Worm (Caenorhabditis elegans) whole organism, L4 larva: ENCODE measurements around the gene Y53G8AM.7.

Source experiments
- F10B5.3 ChIP-seq: sonication (generic microtip); optimal IDR thresholded peaks from 2 replicates; lab custom pipeline; 2016; ENCODE audit warnings: mild to moderate bottlenecking, missing genetic modification characterization, missing compliant biosample characterization
- egl-43 ChIP-seq: fragments of 200-800 bp; sonication (Bioruptor generic); IDR thresholded peaks from 2 replicates; pipeline ENCODE4 v1.3.6; 2022; ENCODE audit warnings: missing genetic modification reagents, missing genetic modification characterization, missing compliant biosample characterization
- nhr-102 ChIP-seq: sonication (generic microtip); optimal IDR thresholded peaks from 2 replicates; lab custom pipeline; 2016; ENCODE audit warnings: mild to moderate bottlenecking, missing genetic modification characterization, moderate library complexity, missing compliant biosample characterization
- pqm-1 ChIP-seq: sonication (generic microtip); optimal IDR thresholded peaks from 2 replicates; lab custom pipeline; 2017; ENCODE audit warnings: missing biosample characterization, missing genetic modification characterization
- skn-1 ChIP-seq: fragments of 150-350 bp; optimal IDR thresholded peaks from 2 replicates; lab custom pipeline; 2014; ENCODE audit warnings: missing biosample characterization, missing genetic modification characterization
- unc-62 ChIP-seq, 3 experiments: fragments of 150-350 bp in 1 of 3; sonication (generic microtip); optimal IDR thresholded peaks in 2 of 3; peaks in 1 of 3; 1 replicate in 1 of 3; 2 replicates in 2 of 3; lab custom pipeline; 2014 to 2017; ENCODE audit warnings: missing biosample characterization in 3 of 3, missing genetic modification characterization in 3 of 3, missing genetic modification reagents in 3 of 3, missing genotype in 1 of 3
- zag-1 ChIP-seq: fragments of 150-350 bp; optimal IDR thresholded peaks from 2 replicates; lab custom pipeline; 2014; ENCODE audit warnings: missing biosample characterization, missing genetic modification characterization

DNA sequence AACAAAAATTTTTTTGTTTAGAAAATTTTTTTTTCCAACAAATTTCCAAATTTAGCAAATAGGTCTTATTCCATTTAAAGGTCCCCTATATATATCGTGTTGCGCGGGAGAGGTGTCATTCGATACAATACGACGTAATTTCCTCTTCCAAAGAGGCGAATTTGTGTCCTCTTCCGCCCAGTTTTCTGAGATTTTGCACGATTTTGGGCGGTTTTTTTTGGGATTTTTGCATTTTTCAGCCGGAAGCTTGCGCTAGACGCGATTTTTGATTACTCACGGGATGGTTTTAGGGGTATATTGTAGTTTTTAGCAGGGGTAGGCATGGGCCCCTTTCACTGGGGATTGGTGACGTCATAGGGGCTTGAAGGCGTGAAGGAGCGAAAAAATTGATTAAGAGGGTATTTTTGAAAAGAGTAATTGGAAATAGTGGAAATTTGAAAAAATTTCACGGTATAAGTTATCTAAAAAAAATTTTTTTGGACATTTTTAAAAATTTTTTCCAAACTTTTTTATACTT, 15.8 kb downstream of the Y53G8AM.7 start, which contains the start of gene Y53G8AL.4:
- TF ChIP-seq zag-1 (tag; lab: Kevin White, UChicago) = no peak
- TF ChIP-seq unc-62 (GFP tag; optimal IDR thresholded peaks at IDR 0.05 in 1 of 2; lab: Kevin White, UChicago) = no peak
- no peak for TF ChIP-seq unc-62 (tag; optimal IDR thresholded peaks at IDR 0.05; lab: Kevin White, UChicago)
- TF ChIP-seq skn-1 (tag; lab: Kevin White, UChicago) = no peak
- no peak for TF ChIP-seq F10B5.3 (tag; lab: Kevin White, UChicago)
- TF ChIP-seq pqm-1 (tag; lab: Kevin White, UChicago) = no peak
- TF ChIP-seq egl-43 (GFP tag; lab: Robert Waterston, UW) = no peak
- no peak for TF ChIP-seq nhr-102 (tag; lab: Kevin White, UChicago)
